Fruit fly (Drosophila melanogaster) whole organism, embryonic: ENCODE data around the gene TotZ.

ENCODE experiments used
- Aef1 ChIP-seq: fragments of 200-800 bp; sonication (Bioruptor generic); IDR thresholded peaks from 3 replicates; pipeline ENCODE4 v1.3.6; 2022; ENCODE audit warnings: missing biosample characterization, missing genetic modification characterization
- Awh ChIP-seq: fragments of 200-800 bp; sonication (Bioruptor generic); IDR thresholded peaks from 2 replicates; pipeline ENCODE4, ENCODE4 v1.3.6; 2022; ENCODE audit warnings: missing biosample characterization, missing genetic modification characterization
- C15 ChIP-seq: fragments of 200-800 bp; sonication (Bioruptor generic); IDR thresholded peaks from 3 replicates; pipeline ENCODE4 v1.3.6; 2022; ENCODE audit warnings: missing biosample characterization, missing genetic modification characterization
- CG11398 ChIP-seq: fragments of 200-800 bp; sonication (Bioruptor generic); optimal IDR thresholded peaks from 2 replicates; lab custom pipeline; 2016; ENCODE audit warnings: missing biosample characterization, missing genetic modification characterization
- CG11695 ChIP-seq: fragments of 200-800 bp; sonication (Bioruptor generic); IDR thresholded peaks from 3 replicates; pipeline ENCODE4 v1.3.6; 2022; ENCODE audit warnings: missing biosample characterization, missing genetic modification characterization
- CG11696 ChIP-seq: fragments of 200-800 bp; sonication (Bioruptor generic); IDR thresholded peaks from 2 replicates; pipeline ENCODE4 v1.3.6; 2022; ENCODE audit warnings: missing biosample characterization, missing genetic modification characterization
- CG12104 ChIP-seq: fragments of 200-800 bp; sonication (Bioruptor generic); optimal IDR thresholded peaks from 3 replicates; lab custom pipeline; 2016; ENCODE audit warnings: missing biosample characterization, missing genetic modification characterization
- CG1233 ChIP-seq: fragments of 200-800 bp; sonication (Bioruptor generic); optimal IDR thresholded peaks from 4 replicates; lab custom pipeline; 2018; ENCODE audit warnings: missing biosample characterization, mild to moderate bottlenecking, missing genetic modification characterization
- CG13296 ChIP-seq: fragments of 200-800 bp; sonication (Bioruptor generic); optimal IDR thresholded peaks from 3 replicates; lab custom pipeline; 2018; ENCODE audit warnings: missing biosample characterization, mild to moderate bottlenecking, missing genetic modification characterization
- CG15073 ChIP-seq: fragments of 200-800 bp; sonication (Bioruptor generic); optimal IDR thresholded peaks from 2 replicates; lab custom pipeline; 2016; ENCODE audit warnings: missing biosample characterization, missing genetic modification characterization
- CG1832 ChIP-seq: fragments of 200-800 bp; sonication (Bioruptor generic); optimal IDR thresholded peaks from 2 replicates; lab custom pipeline; 2017; ENCODE audit warnings: missing biosample characterization, mild to moderate bottlenecking, missing genetic modification characterization, inconsistent platforms
- CG2202 ChIP-seq: fragments of 200-800 bp; sonication (Bioruptor generic); optimal IDR thresholded peaks from 2 replicates; lab custom pipeline; 2018; ENCODE audit warnings: missing biosample characterization, mild to moderate bottlenecking, missing genetic modification characterization
- CG3281 ChIP-seq: fragments of 200-800 bp; sonication (Bioruptor generic); optimal IDR thresholded peaks from 3 replicates; lab custom pipeline; 2017; ENCODE audit warnings: missing biosample characterization, mild to moderate bottlenecking, missing genetic modification characterization
- CG4328 ChIP-seq: fragments of 200-800 bp; sonication (Bioruptor generic); optimal IDR thresholded peaks from 3 replicates; lab custom pipeline; 2017; ENCODE audit warnings: missing biosample characterization, missing genetic modification reagents, missing genetic modification characterization
- CG8290 ChIP-seq, 3 experiments: fragments of 200-800 bp; sonication (Bioruptor generic); optimal IDR thresholded peaks; 2 replicates each; lab custom pipeline; 2016 to 2019; ENCODE audit warnings: missing biosample characterization in 3 of 3, missing genetic modification characterization in 3 of 3, mild to moderate bottlenecking in 2 of 3, moderate library complexity in 1 of 3
- CG9437 ChIP-seq: fragments of 200-800 bp; sonication (Bioruptor generic); optimal IDR thresholded peaks from 2 replicates; lab custom pipeline; 2018; ENCODE audit warnings: missing biosample characterization, mild to moderate bottlenecking, missing genetic modification characterization
- Dip3 ChIP-seq: fragments of 200-800 bp; sonication (Bioruptor generic); optimal IDR thresholded peaks from 3 replicates; lab custom pipeline; 2016; ENCODE audit warnings: missing biosample characterization, missing genetic modification characterization
- Drgx ChIP-seq: fragments of 200-800 bp; sonication (Bioruptor generic); IDR thresholded peaks from 2 replicates; pipeline ENCODE4 v1.3.6; 2022; ENCODE audit warnings: missing biosample characterization, missing genetic modification characterization
- Fer3 ChIP-seq: fragments of 200-800 bp; sonication (Bioruptor generic); optimal IDR thresholded peaks from 2 replicates; lab custom pipeline; 2018; ENCODE audit warnings: missing biosample characterization, mild to moderate bottlenecking, missing genetic modification characterization, moderate library complexity
- H2.0 ChIP-seq: fragments of 200-800 bp; sonication (Bioruptor generic); IDR thresholded peaks from 2 replicates; pipeline ENCODE4 v1.3.6; 2022; ENCODE audit warnings: missing biosample characterization, missing genetic modification characterization
- HHEX ChIP-seq: fragments of 200-800 bp; sonication (Bioruptor generic); optimal IDR thresholded peaks from 3 replicates; lab custom pipeline; 2017; ENCODE audit warnings: missing biosample characterization, mild to moderate bottlenecking, missing genetic modification characterization, missing genetic modification reagents
- Hmr ChIP-seq: fragments of 200-800 bp; sonication (Bioruptor generic); optimal IDR thresholded peaks from 3 replicates; lab custom pipeline; 2017; ENCODE audit warnings: mild to moderate bottlenecking, missing biosample characterization, missing genetic modification reagents, missing genetic modification characterization
- Hr78 ChIP-seq, 2 experiments: fragments of 200-800 bp in 1 of 2; fragments of >200 bp in 1 of 2; sonication (Bioruptor generic) in 1 of 2; optimal IDR thresholded peaks; 2 replicates each; lab custom pipeline; 2017 to 2019; ENCODE audit warnings: missing biosample characterization in 2 of 2, missing genetic modification characterization in 2 of 2, mild to moderate bottlenecking in 1 of 2, moderate library complexity in 1 of 2
- Lhr ChIP-seq: fragments of 200-800 bp; sonication (Bioruptor generic); optimal IDR thresholded peaks from 3 replicates; lab custom pipeline; 2017; ENCODE audit warnings: mild to moderate bottlenecking, missing biosample characterization, missing genetic modification reagents, missing genetic modification characterization
- Med ChIP-seq: fragments of 200-800 bp; sonication (Bioruptor generic); peaks from one replicate; lab custom pipeline; 2016; ENCODE audit warnings: missing biosample characterization, missing genetic modification characterization, mild to moderate bottlenecking, inconsistent platforms, moderate library complexity
- aop ChIP-seq: fragments of 200-800 bp; sonication (Bioruptor generic); IDR thresholded peaks from 2 replicates; pipeline ENCODE4 v1.3.6; 2022; ENCODE audit warnings: missing biosample characterization, missing genetic modification characterization
- ap ChIP-seq: fragments of 200-800 bp; sonication (Bioruptor generic); IDR thresholded peaks from 2 replicates; pipeline ENCODE4 v1.3.6; 2022; ENCODE audit warnings: missing biosample characterization, missing genetic modification characterization
- ase ChIP-seq: fragments of 200-800 bp; sonication (Bioruptor generic); IDR thresholded peaks from 3 replicates; pipeline ENCODE4 v1.3.6; 2022; ENCODE audit warnings: missing biosample characterization, missing genetic modification characterization
- cas ChIP-seq: fragments of 200-800 bp; sonication (Bioruptor generic); IDR thresholded peaks from 2 replicates; pipeline ENCODE4 v1.3.6; 2022; ENCODE audit warnings: missing biosample characterization, missing genetic modification characterization
- disco-r ChIP-seq: fragments of 200-800 bp; sonication (Bioruptor generic); optimal IDR thresholded peaks from 2 replicates; lab custom pipeline; 2016; ENCODE audit warnings: missing biosample characterization, missing genetic modification characterization
- fd96Cb ChIP-seq: fragments of 200-800 bp; sonication (Bioruptor generic); optimal IDR thresholded peaks from 2 replicates; lab custom pipeline; 2018; ENCODE audit warnings: missing biosample characterization, mild to moderate bottlenecking, missing genetic modification characterization, moderate library complexity
- gcm ChIP-seq: fragments of 200-800 bp; sonication (Bioruptor generic); optimal IDR thresholded peaks from 2 replicates; lab custom pipeline; 2019; ENCODE audit warnings: missing biosample characterization, mild to moderate bottlenecking, missing genetic modification characterization, moderate library complexity
- gro ChIP-seq: fragments of 200-800 bp; sonication (Bioruptor generic); optimal IDR thresholded peaks from 2 replicates; lab custom pipeline; 2016; ENCODE audit warnings: missing biosample characterization, missing genetic modification characterization
- ham ChIP-seq: fragments of 200-800 bp; sonication (Bioruptor generic); IDR thresholded peaks from 2 replicates; pipeline ENCODE4 v1.3.6; 2022; ENCODE audit warnings: missing biosample characterization, missing genetic modification characterization
- hb ChIP-seq: fragments of 200-800 bp; sonication (Bioruptor generic); IDR thresholded peaks from 3 replicates; pipeline ENCODE4 v1.3.6; 2022; ENCODE audit warnings: missing biosample characterization, missing genetic modification characterization; ENCODE audit not compliant: partially characterized antibody
- her ChIP-seq: fragments of 200-800 bp; sonication (Bioruptor generic); optimal IDR thresholded peaks from 2 replicates; lab custom pipeline; 2016; ENCODE audit warnings: missing biosample characterization, missing genetic modification characterization
- lab ChIP-seq: fragments of 200-800 bp; sonication (Bioruptor generic); optimal IDR thresholded peaks from 3 replicates; lab custom pipeline; 2017; ENCODE audit warnings: missing biosample characterization, missing genetic modification characterization, mild to moderate bottlenecking, moderate library complexity, missing genetic modification reagents
- nom ChIP-seq: fragments of 200-800 bp; sonication (Bioruptor generic); optimal IDR thresholded peaks from 2 replicates; lab custom pipeline; 2017; ENCODE audit warnings: missing biosample characterization, missing genetic modification characterization, mild to moderate bottlenecking, moderate library complexity, missing genetic modification reagents
- pfk ChIP-seq: fragments of 200-800 bp; sonication (Bioruptor generic); optimal IDR thresholded peaks from 2 replicates; lab custom pipeline; 2018; ENCODE audit warnings: missing biosample characterization, mild to moderate bottlenecking, missing genetic modification characterization, moderate library complexity
- pum ChIP-seq: fragments of 200-800 bp; sonication (Bioruptor generic); optimal IDR thresholded peaks from 2 replicates; lab custom pipeline; 2016; ENCODE audit warnings: missing biosample characterization, missing genetic modification characterization
- row ChIP-seq: fragments of 200-800 bp; sonication (Bioruptor generic); IDR thresholded peaks from 3 replicates; pipeline ENCODE4 v1.3.6; 2022; ENCODE audit warnings: missing biosample characterization, missing genetic modification characterization
- sens ChIP-seq: fragments of 200-800 bp; sonication (Bioruptor generic); peaks from one replicate; lab custom pipeline; 2016; ENCODE audit warnings: missing biosample characterization, missing genetic modification characterization
- seq ChIP-seq: fragments of 200-800 bp; sonication (Bioruptor generic); IDR thresholded peaks from 2 replicates; pipeline ENCODE4 v1.3.6; 2022; ENCODE audit warnings: missing biosample characterization, missing genetic modification characterization
- sisA ChIP-seq: fragments of 200-800 bp; sonication (Bioruptor generic); IDR thresholded peaks from 2 replicates; pipeline ENCODE4 v1.3.6; 2022; ENCODE audit warnings: missing biosample characterization, missing genetic modification characterization
- stwl ChIP-seq: fragments of 200-800 bp; sonication (Bioruptor generic); optimal IDR thresholded peaks from 3 replicates; lab custom pipeline; 2018; ENCODE audit warnings: missing biosample characterization, mild to moderate bottlenecking, missing genetic modification characterization, moderate library complexity
- sug ChIP-seq: fragments of 200-800 bp; optimal IDR thresholded peaks from 2 replicates; lab custom pipeline; 2019; ENCODE audit warnings: missing biosample characterization, mild to moderate bottlenecking, missing genetic modification characterization, moderate library complexity
- unc-4 ChIP-seq: fragments of 200-800 bp; sonication (Bioruptor generic); IDR thresholded peaks from 2 replicates; pipeline ENCODE4 v1.3.6; 2022; ENCODE audit warnings: missing biosample characterization, missing genetic modification characterization; ENCODE audit not compliant: partially characterized antibody
- vnd ChIP-seq: fragments of 200-800 bp; sonication (Bioruptor generic); IDR thresholded peaks from 3 replicates; pipeline ENCODE4 v1.3.6; 2022; ENCODE audit warnings: missing biosample characterization, missing genetic modification characterization; ENCODE audit not compliant: partially characterized antibody

Gene TotZ

DNA sequence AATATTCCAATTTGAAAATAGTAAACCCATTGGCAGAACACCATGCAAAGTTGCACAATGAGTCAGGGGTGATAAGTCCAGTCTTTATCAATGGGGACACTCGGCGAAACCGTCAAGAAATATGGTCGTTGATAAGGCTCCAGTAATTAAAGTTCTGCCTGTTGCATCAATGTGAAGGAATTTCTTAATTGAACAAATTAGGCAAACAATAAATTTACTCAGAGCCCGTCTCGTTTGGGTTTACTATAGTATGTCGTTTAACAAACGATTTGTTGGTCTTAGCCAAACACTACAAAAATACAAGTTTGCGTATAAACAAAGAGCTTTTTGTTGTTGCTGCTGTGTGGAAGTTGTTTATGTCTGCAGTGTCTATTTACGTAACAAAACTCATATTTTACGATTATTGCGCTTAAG, 42.8 kb upstream of the TotZ start (continued):
- TF ChIP-seq CG1832 (GFP tag; lab: Kevin White, UChicago) (no peak), CG4328 (GFP tag; lab: Kevin White, UChicago) (peak; percentile 2), CG11696 (GFP tag; lab: Robert Waterston, UW) (no peak), fd96Cb (tag; lab: Kevin White, UChicago) (no peak), CG13296 (GFP tag; lab: Kevin White, UChicago) (peak; percentile 73), stwl (tag; lab: Kevin White, UChicago) (no peak), Aef1 (GFP tag; lab: Robert Waterston, UW) (no peak), H2.0 (GFP tag; lab: Robert Waterston, UW) (no peak), Hr78 (GFP tag; optimal IDR thresholded peaks at IDR 0.05; lab: Kevin White, UChicago) (no peak), Med (GFP tag; lab: Kevin White, UChicago) (peak; percentile 90), HHEX (GFP tag; lab: Kevin White, UChicago) (peak; percentile 63), vnd (no peak), sisA (GFP tag; lab: Robert Waterston, UW) (no peak), seq (GFP tag; lab: Robert Waterston, UW) (peak; percentile 44; the same call in 1 of the 2 replicates), aop (GFP tag; lab: Robert Waterston, UW) (no peak), CG1233 (GFP tag; lab: Kevin White, UChicago) (peak; percentile 63), unc-4 (no peak), Fer3 (tag; lab: Kevin White, UChicago) (peak; percentile 58), CG15073 (no peak), ap (GFP tag; lab: Robert Waterston, UW) (no peak), Drgx (no peak), CG11398 (GFP tag; lab: Kevin White, UChicago) (peak; percentile 46), gro (GFP tag; lab: Kevin White, UChicago) (no peak), pum (no peak), sug (tag; lab: Kevin White, UChicago) (peak; percentile 4)
- TF ChIP-seq, all 482 proteins: peak for 151

dm6 chr3R:20835531-20835930, 42.0 kb upstream of the TotZ start:
- TF ChIP-seq CG11695 (GFP tag; lab: Robert Waterston, UW) (peak; percentile 11; the same call in 1 of the 3 replicates), cas (GFP tag; lab: Robert Waterston, UW) (no peak), Awh (0 out of 2 replicates have a peak, but pooled peaks have one; percentile 12), gcm (no peak), sens (GFP tag; lab: Kevin White, UChicago) (peak; percentile 27), row (GFP tag; lab: Robert Waterston, UW) (0 out of 3 replicates have a peak, but pooled peaks have one; percentile 11), Drgx (0 out of 2 replicates have a peak, but pooled peaks have one; percentile 8)

DNA sequence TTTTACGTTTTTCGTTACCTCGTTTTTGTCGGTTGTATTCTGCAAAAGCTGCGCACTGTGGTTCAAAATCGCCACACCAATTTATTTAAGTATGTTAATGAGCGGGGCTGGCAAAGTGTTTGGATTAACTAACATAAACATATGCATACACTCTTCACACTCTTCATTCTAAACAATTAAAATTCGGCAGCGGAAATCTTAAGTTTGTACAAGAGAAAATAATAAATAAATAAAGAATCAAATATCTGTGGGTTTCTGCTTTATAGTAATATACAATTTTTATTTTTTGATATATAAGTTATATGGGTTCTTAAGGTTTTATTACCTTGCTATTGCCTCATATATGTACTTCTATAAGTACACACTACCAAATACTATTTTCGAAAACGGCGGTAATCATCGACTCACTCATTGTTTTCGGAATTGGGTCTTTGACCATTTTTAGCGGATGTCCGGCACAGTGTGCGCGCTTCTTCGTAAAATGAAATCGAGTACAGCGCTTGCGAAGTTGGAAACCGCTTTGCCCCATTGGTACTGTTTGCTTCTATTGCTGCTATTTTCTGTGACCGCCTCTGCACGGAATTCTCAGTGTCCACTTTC, 41.2 kb upstream of the TotZ start:
- TF ChIP-seq C15 (GFP tag; lab: Robert Waterston, UW) = no peak
- TF ChIP-seq CG12104 = no peak
- TF ChIP-seq ham (GFP tag; lab: Robert Waterston, UW) = no peak
- TF ChIP-seq CG8290 (GFP tag; optimal IDR thresholded peaks at IDR 0.05; lab: Kevin White, UChicago) = no peak
- TF ChIP-seq CG8290 (tag; optimal IDR thresholded peaks at IDR 0.05; lab: Kevin White, UChicago) = no peak
- no peak for TF ChIP-seq disco-r (GFP tag; lab: Kevin White, UChicago)
- peak; percentile 3 for TF ChIP-seq CG3281 (GFP tag; lab: Kevin White, UChicago)
- peak; percentile 37 for TF ChIP-seq CG9437
- no peak for TF ChIP-seq nom (GFP tag; lab: Kevin White, UChicago)
- TF ChIP-seq Hmr (GFP tag; lab: Kevin White, UChicago) = peak; percentile 7
- no peak for TF ChIP-seq Dip3
- TF ChIP-seq ase (GFP tag; lab: Robert Waterston, UW) = no peak
- TF ChIP-seq Lhr = no peak
- TF ChIP-seq lab (GFP tag; lab: Kevin White, UChicago) = no peak
- TF ChIP-seq hb (GFP tag; lab: Robert Waterston, UW) = no peak
- TF ChIP-seq CG2202 (tag; lab: Kevin White, UChicago) = no peak
- no peak for TF ChIP-seq pfk
- TF ChIP-seq her (GFP tag; lab: Kevin White, UChicago) = no peak
